Fruit fly (Drosophila melanogaster) whole organism, wandering third instar larva: ENCODE data around the gene CG3301.

Experiments used
- Dfd ChIP-seq: fragments of >200 bp; optimal IDR thresholded peaks from 2 replicates; lab custom pipeline; 2017; ENCODE audit warnings: missing biosample characterization, missing genetic modification characterization
- dl ChIP-seq, 2 experiments: fragments of 175-275, 200-275 bp in 1 of 2; fragments of 200-275 bp in 1 of 2; sonication (Bioruptor generic); optimal IDR thresholded peaks; lab custom pipeline; 2018; ENCODE audit warnings: mild to moderate bottlenecking in 2 of 2, missing biosample characterization in 2 of 2, missing genetic modification characterization in 2 of 2, moderate library complexity in 2 of 2; ENCODE audit not compliant: partially characterized antibody in 2 of 2, insufficient read depth in 1 of 2

DNA sequence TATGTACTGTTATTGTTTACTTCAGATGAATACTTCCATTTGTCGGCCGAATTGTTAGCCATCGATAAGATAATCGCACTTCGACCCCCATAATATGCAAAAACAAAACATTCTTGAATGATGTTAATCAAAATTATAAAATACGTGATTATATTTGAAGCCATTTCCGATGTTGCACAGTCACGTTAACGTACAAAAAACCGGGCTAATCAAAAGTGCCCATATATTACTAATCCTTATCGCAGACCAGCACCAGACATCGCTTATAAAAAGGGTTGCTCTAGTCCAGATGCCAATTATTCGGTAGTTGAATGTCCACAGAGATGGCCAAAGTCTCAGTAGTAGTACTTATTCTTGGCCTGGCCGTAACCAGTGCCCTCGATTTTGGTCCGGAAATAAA is 33.7 kb downstream of the CG3301 start, which contains the start of gene CG5892:
- TF ChIP-seq dl (GFP tag; optimal IDR thresholded peaks at IDR 0.05; lab: Kevin White, UChicago; ENCODE audit: insufficient read depth in 1 of 2, partially characterized antibody in 2 of 2) (no peak), Dfd (GFP tag; lab: Kevin White, UChicago) (no peak)
